Worm (Caenorhabditis elegans) whole organism, L4 larva: ENCODE results near the gene Y39A1C.1.

Experiments
- hlh-30 ChIP-seq: sonication (generic microtip); optimal IDR thresholded peaks from 2 replicates; lab custom pipeline; 2017; ENCODE audit warnings: antibody characterized with exemption, mild to moderate bottlenecking, missing genetic modification characterization, missing compliant biosample characterization; ENCODE audit not compliant: insufficient read depth
- lin-13 ChIP-seq: fragments of 150-350 bp; optimal IDR thresholded peaks from 2 replicates; lab custom pipeline; 2014; ENCODE audit warnings: missing biosample characterization, missing genetic modification reagents, missing genetic modification characterization
- mes-2 ChIP-seq: sonication (generic microtip); optimal IDR thresholded peaks from 2 replicates; lab custom pipeline; 2016; ENCODE audit warnings: missing genotype, mild to moderate bottlenecking, missing genetic modification characterization, missing compliant biosample characterization; ENCODE audit not compliant: poor library complexity, severe bottlenecking
- nhr-28 ChIP-seq: fragments of 150-350 bp; optimal IDR thresholded peaks from 2 replicates; lab custom pipeline; 2014; ENCODE audit warnings: missing biosample characterization, missing genetic modification characterization
- nhr-76 ChIP-seq: fragments of 150-350 bp; optimal IDR thresholded peaks from 2 replicates; lab custom pipeline; 2014; ENCODE audit warnings: missing biosample characterization, missing genetic modification characterization
- snpc-4 ChIP-seq: fragments of 150-350 bp; optimal IDR thresholded peaks from 2 replicates; lab custom pipeline; 2014; ENCODE audit warnings: missing biosample characterization, missing genetic modification characterization

- TF ChIP-seq nhr-28 (tag; lab: Kevin White, UChicago) = no peak
- TF ChIP-seq hlh-30 (tag; lab: Kevin White, UChicago) = no peak
- TF ChIP-seq snpc-4 = no peak
- TF ChIP-seq nhr-76 (tag; lab: Kevin White, UChicago) = no peak
- no peak for TF ChIP-seq mes-2
- no peak for TF ChIP-seq lin-13 (GFP tag; lab: Kevin White, UChicago)
These were observed 46.4 kb upstream of the Y39A1C.1 start for ce11 chrIII:10808802-10809201.
